Fruit fly (Drosophila melanogaster) whole organism, embryonic: ENCODE data around the gene BomBc3.

Experiments
- Aef1 ChIP-seq: fragments of 200-800 bp; sonication (Bioruptor generic); IDR thresholded peaks from 3 replicates; pipeline ENCODE4 v1.3.6; 2022; ENCODE audit warnings: missing biosample characterization, missing genetic modification characterization
- Atf3 ChIP-seq: fragments of 200-800 bp; sonication (Bioruptor generic); optimal IDR thresholded peaks from 3 replicates; lab custom pipeline; 2016; ENCODE audit warnings: missing biosample characterization, missing genetic modification characterization
- CG10321 ChIP-seq: fragments of 200-800 bp; sonication (Bioruptor generic); IDR thresholded peaks from 2 replicates; pipeline ENCODE4 v1.3.6; 2022; ENCODE audit warnings: missing biosample characterization, missing genetic modification characterization
- CG10431 ChIP-seq: fragments of 200-800 bp; sonication (Bioruptor generic); optimal IDR thresholded peaks from 3 replicates; lab custom pipeline; 2018; ENCODE audit warnings: missing biosample characterization, mild to moderate bottlenecking, missing genetic modification characterization
- CG1233 ChIP-seq: fragments of 200-800 bp; sonication (Bioruptor generic); optimal IDR thresholded peaks from 4 replicates; lab custom pipeline; 2018; ENCODE audit warnings: missing biosample characterization, mild to moderate bottlenecking, missing genetic modification characterization
- CG12391 ChIP-seq: fragments of 200-800 bp; sonication (Bioruptor generic); optimal IDR thresholded peaks from 3 replicates; lab custom pipeline; 2018; ENCODE audit warnings: missing biosample characterization, mild to moderate bottlenecking, missing genetic modification characterization, moderate library complexity
- CG12769 ChIP-seq: fragments of 200-800 bp; sonication (Bioruptor generic); optimal IDR thresholded peaks from 2 replicates; lab custom pipeline; 2019; ENCODE audit warnings: missing biosample characterization, mild to moderate bottlenecking, missing genetic modification characterization, moderate library complexity
- CG13296 ChIP-seq: fragments of 200-800 bp; sonication (Bioruptor generic); optimal IDR thresholded peaks from 3 replicates; lab custom pipeline; 2018; ENCODE audit warnings: missing biosample characterization, mild to moderate bottlenecking, missing genetic modification characterization
- CG13424 ChIP-seq: fragments of 200-800 bp; sonication (Bioruptor generic); optimal IDR thresholded peaks from 2 replicates; lab custom pipeline; 2019; ENCODE audit warnings: missing biosample characterization, mild to moderate bottlenecking, missing genetic modification characterization, moderate library complexity
- CG13894 ChIP-seq: fragments of 200-800 bp; sonication (Bioruptor generic); optimal IDR thresholded peaks from 3 replicates; lab custom pipeline; 2018; ENCODE audit warnings: missing biosample characterization, mild to moderate bottlenecking, missing genetic modification characterization, moderate library complexity
- CG15514 ChIP-seq: fragments of 200-800 bp; sonication (Bioruptor generic); optimal IDR thresholded peaks from 3 replicates; lab custom pipeline; 2017; ENCODE audit warnings: missing biosample characterization, missing genetic modification characterization, mild to moderate bottlenecking, moderate library complexity, missing genetic modification reagents
- CG16815 ChIP-seq: fragments of 200-800 bp; sonication (Bioruptor generic); optimal IDR thresholded peaks from 3 replicates; lab custom pipeline; 2017; ENCODE audit warnings: missing biosample characterization, mild to moderate bottlenecking, missing genetic modification characterization
- CG17568 ChIP-seq: fragments of 200-800 bp; sonication (Bioruptor generic); optimal IDR thresholded peaks from 2 replicates; lab custom pipeline; 2018; ENCODE audit warnings: missing biosample characterization, mild to moderate bottlenecking, missing genetic modification characterization, moderate library complexity
- CG2678 ChIP-seq: fragments of 200-800 bp; sonication (Bioruptor generic); optimal IDR thresholded peaks from 3 replicates; lab custom pipeline; 2019; ENCODE audit warnings: missing biosample characterization, mild to moderate bottlenecking, missing genetic modification characterization, moderate library complexity
- CG30020 ChIP-seq: fragments of 200-800 bp; optimal IDR thresholded peaks from 2 replicates; lab custom pipeline; 2019; ENCODE audit warnings: missing biosample characterization, mild to moderate bottlenecking, missing genetic modification characterization, moderate library complexity
- CG31365 ChIP-seq: fragments of 200-800 bp; sonication (Bioruptor generic); optimal IDR thresholded peaks from 2 replicates; lab custom pipeline; 2018; ENCODE audit warnings: missing biosample characterization, mild to moderate bottlenecking, missing genetic modification characterization
- CG3838 ChIP-seq: fragments of 200-800 bp; sonication (Bioruptor generic); optimal IDR thresholded peaks from 3 replicates; lab custom pipeline; 2016; ENCODE audit warnings: missing biosample characterization, missing genetic modification characterization
- CG3995 ChIP-seq: fragments of 200-800 bp; sonication (Bioruptor generic); optimal IDR thresholded peaks from 3 replicates; lab custom pipeline; 2016; ENCODE audit warnings: missing biosample characterization, missing genetic modification characterization
- CG4424 ChIP-seq: fragments of 200-800 bp; sonication (Bioruptor generic); optimal IDR thresholded peaks from 3 replicates; lab custom pipeline; 2016; ENCODE audit warnings: missing biosample characterization, missing genetic modification characterization
- CG4820 ChIP-seq: fragments of 200-800 bp; sonication (Bioruptor generic); optimal IDR thresholded peaks from 3 replicates; lab custom pipeline; 2016; ENCODE audit warnings: missing biosample characterization, missing genetic modification characterization
- CG6654 ChIP-seq: fragments of 200-800 bp; sonication (Bioruptor generic); optimal IDR thresholded peaks from 2 replicates; lab custom pipeline; 2017; ENCODE audit warnings: missing biosample characterization, mild to moderate bottlenecking, missing genetic modification characterization
- CG6689 ChIP-seq: fragments of 200-800 bp; sonication (Bioruptor generic); IDR thresholded peaks from 2 replicates; pipeline ENCODE4 v1.3.6; 2022; ENCODE audit warnings: missing biosample characterization, missing genetic modification characterization
- Dp ChIP-seq: fragments of 200-800 bp; sonication (Bioruptor generic); optimal IDR thresholded peaks from 2 replicates; lab custom pipeline; 2018; ENCODE audit warnings: missing biosample characterization, mild to moderate bottlenecking, missing genetic modification characterization, moderate library complexity
- Fer2 ChIP-seq: fragments of 200-800 bp; sonication (Bioruptor generic); optimal IDR thresholded peaks from 2 replicates; lab custom pipeline; 2018; ENCODE audit warnings: missing biosample characterization, mild to moderate bottlenecking, missing genetic modification characterization, moderate library complexity
- H15 ChIP-seq: fragments of 200-800 bp; sonication (Bioruptor generic); IDR thresholded peaks from 3 replicates; pipeline ENCODE4 v1.3.6; 2022; ENCODE audit warnings: missing biosample characterization, missing genetic modification characterization
- HmgD ChIP-seq: fragments of 200-800 bp; sonication (Bioruptor generic); optimal IDR thresholded peaks from 3 replicates; lab custom pipeline; 2016; ENCODE audit warnings: missing biosample characterization, missing genetic modification characterization
- Hr39 ChIP-seq: fragments of >200 bp; optimal IDR thresholded peaks from 2 replicates; lab custom pipeline; 2017
- MBD-R2 ChIP-seq: fragments of 200-800 bp; sonication (Bioruptor generic); IDR thresholded peaks from 2 replicates; pipeline ENCODE4 v1.3.6; 2022; ENCODE audit warnings: missing biosample characterization, missing genetic modification characterization
- MESR4 ChIP-seq: fragments of 200-800 bp; sonication (Bioruptor generic); optimal IDR thresholded peaks from 2 replicates; lab custom pipeline; 2018; ENCODE audit warnings: missing biosample characterization, mild to moderate bottlenecking, missing genetic modification characterization, moderate library complexity
- Mad ChIP-seq: fragments of 200-800 bp; sonication (Bioruptor generic); optimal IDR thresholded peaks from 2 replicates; lab custom pipeline; 2016; ENCODE audit warnings: missing biosample characterization, missing genetic modification characterization
- Max ChIP-seq: fragments of 200-800 bp; sonication (Bioruptor generic); optimal IDR thresholded peaks from 2 replicates; lab custom pipeline; 2016; ENCODE audit warnings: missing biosample characterization, mild to moderate bottlenecking, missing genetic modification characterization
- Opbp ChIP-seq: fragments of 200-800 bp; sonication (Bioruptor generic); IDR thresholded peaks from 3 replicates; pipeline ENCODE4 v1.3.6; 2022; ENCODE audit warnings: missing biosample characterization, missing genetic modification characterization; ENCODE audit not compliant: partially characterized antibody
- Ravus ChIP-seq: fragments of 200-800 bp; sonication (Bioruptor generic); IDR thresholded peaks from 2 replicates; pipeline ENCODE4 v1.3.6; 2022; ENCODE audit warnings: missing biosample characterization, missing genetic modification characterization
- Rfx ChIP-seq: fragments of 200-800 bp; sonication (Bioruptor generic); IDR thresholded peaks from 2 replicates; pipeline ENCODE4 v1.3.6; 2022; ENCODE audit warnings: missing biosample characterization, missing genetic modification characterization
- abd-A ChIP-seq: fragments of 200-800 bp; sonication (Bioruptor generic); optimal IDR thresholded peaks from 3 replicates; lab custom pipeline; 2019; ENCODE audit warnings: missing biosample characterization, mild to moderate bottlenecking, missing genetic modification characterization, moderate library complexity
- chif ChIP-seq, 2 experiments: fragments of 200-800 bp; sonication (Bioruptor generic); optimal IDR thresholded peaks; 3 replicates each; lab custom pipeline; 2016; ENCODE audit warnings: missing biosample characterization in 2 of 2, missing genetic modification characterization in 2 of 2
- fd3F ChIP-seq: fragments of 200-800 bp; sonication (Bioruptor generic); optimal IDR thresholded peaks from 2 replicates; lab custom pipeline; 2018; ENCODE audit warnings: missing biosample characterization, mild to moderate bottlenecking, missing genetic modification characterization, moderate library complexity
- ftz-f1 ChIP-seq: fragments of 200-800 bp; sonication (Bioruptor generic); optimal IDR thresholded peaks from 2 replicates; lab custom pipeline; 2016; ENCODE audit warnings: missing biosample characterization, missing genetic modification characterization
- gfzf ChIP-seq: fragments of 200-800 bp; sonication (Bioruptor generic); optimal IDR thresholded peaks from 2 replicates; lab custom pipeline; 2016; ENCODE audit warnings: missing biosample characterization, mild to moderate bottlenecking, missing genetic modification characterization, moderate library complexity
- insv ChIP-seq, 2 experiments: fragments of 200-800 bp; sonication (Bioruptor generic); optimal IDR thresholded peaks; 3 replicates each; lab custom pipeline; 2016 to 2018; ENCODE audit warnings: missing biosample characterization in 2 of 2, missing genetic modification characterization in 2 of 2
- jigr1 ChIP-seq: fragments of 200-800 bp; sonication (Bioruptor generic); IDR thresholded peaks from 3 replicates; pipeline ENCODE4 v1.3.6; 2022; ENCODE audit warnings: missing biosample characterization, missing genetic modification characterization
- jumu ChIP-seq: fragments of 200-800 bp; sonication (Bioruptor generic); optimal IDR thresholded peaks from 3 replicates; lab custom pipeline; 2016; ENCODE audit warnings: missing biosample characterization, missing genetic modification characterization
- p53 ChIP-seq: fragments of 200-800 bp; sonication (Bioruptor generic); optimal IDR thresholded peaks from 2 replicates; lab custom pipeline; 2016; ENCODE audit warnings: missing biosample characterization, missing genetic modification characterization
- sens ChIP-seq: fragments of 200-800 bp; sonication (Bioruptor generic); peaks from one replicate; lab custom pipeline; 2016; ENCODE audit warnings: missing biosample characterization, missing genetic modification characterization
- shn ChIP-seq: fragments of 200-800 bp; sonication (Bioruptor generic); optimal IDR thresholded peaks from 3 replicates; lab custom pipeline; 2016; ENCODE audit warnings: missing biosample characterization, missing genetic modification characterization
- sim ChIP-seq: fragments of 200-800 bp; sonication (Bioruptor generic); IDR thresholded peaks from 2 replicates; pipeline ENCODE4 v1.3.6; 2022; ENCODE audit warnings: missing biosample characterization, missing genetic modification characterization
- slp2 ChIP-seq: fragments of 200-800 bp; sonication (Bioruptor generic); optimal IDR thresholded peaks from 2 replicates; lab custom pipeline; 2016; ENCODE audit warnings: missing biosample characterization, missing genetic modification characterization
- stwl ChIP-seq: fragments of 200-800 bp; sonication (Bioruptor generic); optimal IDR thresholded peaks from 3 replicates; lab custom pipeline; 2018; ENCODE audit warnings: missing biosample characterization, mild to moderate bottlenecking, missing genetic modification characterization, moderate library complexity
- tll ChIP-seq, 2 experiments: fragments of 200-800 bp in 1 of 2; fragments of >200 bp in 1 of 2; sonication (Bioruptor generic) in 1 of 2; optimal IDR thresholded peaks; 2 replicates each; lab custom pipeline; 2017 to 2019; ENCODE audit warnings: missing biosample characterization in 2 of 2, missing genetic modification characterization in 2 of 2, mild to moderate bottlenecking in 1 of 2, moderate library complexity in 1 of 2
- yki ChIP-seq: fragments of >200 bp; optimal IDR thresholded peaks from 3 replicates; lab custom pipeline; 2018

The BomBc3 gene

dm6 chr3R:22041625-22042282 lies 45.1 kb upstream of the BomBc3 start, which contains the start of gene how (continued):
- TF ChIP-seq shn (GFP tag; lab: Kevin White, UChicago) (peak; percentile 11), slp2 (GFP tag; lab: Kevin White, UChicago) (peak; percentile 27), Hr39 (no peak), CG10431 (peak; percentile 36), Dp (peak; percentile 92), jigr1 (no peak), Aef1 (GFP tag; lab: Robert Waterston, UW) (no peak; the same call in 2 of the 3 replicates), CG13424 (tag; lab: Kevin White, UChicago) (peak; percentile 8), gfzf (GFP tag; lab: Kevin White, UChicago) (peak; percentile 30), Rfx (0 out of 2 replicates have a peak, but pooled peaks have one; percentile 12), CG3838 (GFP tag; lab: Kevin White, UChicago) (no peak), CG13894 (tag; lab: Kevin White, UChicago) (peak; percentile 33), Max (GFP tag; lab: Kevin White, UChicago) (peak; percentile 26), CG13296 (GFP tag; lab: Kevin White, UChicago) (peak; percentile 8), abd-A (peak; percentile 33), CG17568 (GFP tag; lab: Kevin White, UChicago) (no peak), Opbp (0 out of 3 replicates have a peak, but pooled peaks have one; percentile 32), tll (GFP tag; optimal IDR thresholded peaks at IDR 0.05; lab: Kevin White, UChicago) (peak in 1 of 2 experiments; percentile 95), CG31365 (tag; lab: Kevin White, UChicago) (no peak), CG16815 (GFP tag; lab: Kevin White, UChicago) (no peak), CG30020 (tag; lab: Kevin White, UChicago) (peak; percentile 22), p53 (GFP tag; lab: Kevin White, UChicago) (no peak), CG1233 (no peak), sens (GFP tag; lab: Kevin White, UChicago) (peak; percentile 83), CG15514 (GFP tag; lab: Kevin White, UChicago) (peak; percentile 15), CG6689 (GFP tag; lab: Robert Waterston, UW) (peak; percentile 100), CG2678 (peak; percentile 22), CG10321 (GFP tag; lab: Robert Waterston, UW) (no peak), CG4424 (peak; percentile 28), Mad (GFP tag; lab: Kevin White, UChicago) (peak; percentile 23), CG12769 (tag; lab: Kevin White, UChicago) (peak; percentile 25), MESR4 (GFP tag; lab: Kevin White, UChicago) (no peak), CG3995 (GFP tag; lab: Kevin White, UChicago) (no peak), chif (GFP tag; optimal IDR thresholded peaks at IDR 0.05; lab: Kevin White, UChicago) (peak in 1 of 2 experiments; percentile 45), Atf3 (GFP tag; lab: Kevin White, UChicago) (peak; percentile 14), ftz-f1 (GFP tag; lab: Kevin White, UChicago) (no peak), H15 (0 out of 3 replicates have a peak, but pooled peaks have one; percentile 26), Fer2 (tag; lab: Kevin White, UChicago) (no peak), Ravus (GFP tag; lab: Robert Waterston, UW) (no peak), jumu (no peak), insv (GFP tag; optimal IDR thresholded peaks at IDR 0.05; lab: Kevin White, UChicago) (peak in 1 of 2 experiments; percentile 5), yki (peak; percentile 97), MBD-R2 (GFP tag; lab: Robert Waterston, UW) (peak; percentile 57), HmgD (peak; percentile 41), CG6654 (GFP tag; lab: Kevin White, UChicago) (no peak), CG12391 (tag; lab: Kevin White, UChicago) (no peak), CG4820 (GFP tag; lab: Kevin White, UChicago) (no peak), fd3F (GFP tag; lab: Kevin White, UChicago) (no peak), stwl (tag; lab: Kevin White, UChicago) (peak; percentile 45), sim (GFP tag; lab: Robert Waterston, UW) (no peak)
